Fruit fly (Drosophila melanogaster): Measurements from ENCODE around the gene CG31915.

The CG31915 gene

dm6 chr2L:5519846-5520384 is 8.0 kb upstream of the CG31915 start, which contains the start of the genes CG7382 and cl (continued):
- TF ChIP-seq so (GFP tag; IDR thresholded peaks at IDR 0.05) (no peak), BEAF-32 (GFP tag; optimal IDR thresholded peaks at IDR 0.05) (peak; percentile 56), E2f2 (GFP tag; IDR thresholded peaks at IDR 0.05) (peak; percentile 22; the same call in 1 of the 2 replicates), ERR (GFP tag; optimal IDR thresholded peaks at IDR 0.05) (no peak), CG7271 (tag; optimal IDR thresholded peaks at IDR 0.05) (no peak), Asciz (GFP tag; optimal IDR thresholded peaks at IDR 0.05) (no peak), zfh1 (GFP tag; IDR thresholded peaks at IDR 0.05) (no peak), ci (GFP tag; IDR thresholded peaks at IDR 0.05) (no peak), cato (GFP tag; optimal IDR thresholded peaks at IDR 0.05; ENCODE audit: borderline replicate concordance) (no peak), CG14710 (tag; optimal IDR thresholded peaks at IDR 0.05) (peak; percentile 84), nmo (GFP tag; optimal IDR thresholded peaks at IDR 0.05) (peak; percentile 79), CG8089 (GFP tag; optimal IDR thresholded peaks at IDR 0.05) (no peak), CG3995 (GFP tag; optimal IDR thresholded peaks at IDR 0.05) (no peak), CG12391 (tag; optimal IDR thresholded peaks at IDR 0.05) (peak; percentile 72), kni (GFP tag; optimal IDR thresholded peaks at IDR 0.05) (no peak), sima (GFP tag; optimal IDR thresholded peaks at IDR 0.05) (no peak), phol (tag; optimal IDR thresholded peaks at IDR 0.05) (peak; percentile 72), dysf (GFP tag; IDR thresholded peaks at IDR 0.05) (no peak), pum (GFP tag; optimal IDR thresholded peaks at IDR 0.05) (no peak), PHDP (tag; optimal IDR thresholded peaks at IDR 0.05) (no peak), CG33557 (GFP tag; optimal IDR thresholded peaks at IDR 0.05) (no peak), Ets97D (GFP tag; optimal IDR thresholded peaks at IDR 0.05) (no peak), MESR4 (GFP tag; optimal IDR thresholded peaks at IDR 0.05) (peak; percentile 46), Meics (GFP tag; optimal IDR thresholded peaks at IDR 0.05) (peak; percentile 16), psq (GFP tag; optimal IDR thresholded peaks at IDR 0.05) (no peak), CG1529 (GFP tag; optimal IDR thresholded peaks at IDR 0.05) (no peak), Ptx1 (GFP tag; IDR thresholded peaks at IDR 0.05) (no peak), CG1024 (GFP tag; IDR thresholded peaks at IDR 0.05) (no peak), Nf-YB (GFP tag; optimal IDR thresholded peaks at IDR 0.05) (peak; percentile 15), CG11398 (GFP tag; optimal IDR thresholded peaks at IDR 0.05) (no peak), br (optimal IDR thresholded peaks at IDR 0.05) (no peak), CG12744 (GFP tag; optimal IDR thresholded peaks at IDR 0.05) (no peak), CG11560 (tag; IDR thresholded peaks at IDR 0.05) (no peak), CG17385 (GFP tag; optimal IDR thresholded peaks at IDR 0.05) (no peak), CG31441 (GFP tag; IDR thresholded peaks at IDR 0.05) (peak; percentile 61; the same call in 1 of the 2 replicates), insv (GFP tag; optimal IDR thresholded peaks at IDR 0.05) (no peak), Dad (GFP tag; optimal IDR thresholded peaks at IDR 0.05) (no peak), CG4282 (GFP tag; optimal IDR thresholded peaks at IDR 0.05) (no peak), lab (GFP tag; optimal IDR thresholded peaks at IDR 0.05) (no peak), CG12299 (tag; optimal IDR thresholded peaks at IDR 0.05) (peak; percentile 7), ind (GFP tag; optimal IDR thresholded peaks at IDR 0.05) (peak; percentile 54), dati (GFP tag; IDR thresholded peaks at IDR 0.05) (no peak), HLH3B (GFP tag; IDR thresholded peaks at IDR 0.05) (no peak), sens-2 (GFP tag; IDR thresholded peaks at IDR 0.05) (no peak), CG6272 (GFP tag; IDR thresholded peaks at IDR 0.05) (no peak), Dip2 (GFP tag; IDR thresholded peaks at IDR 0.05) (no peak), CG12155 (GFP tag; optimal IDR thresholded peaks at IDR 0.05) (peak; percentile 36), H2.0 (GFP tag; IDR thresholded peaks at IDR 0.05) (no peak), bigmax (GFP tag; optimal IDR thresholded peaks at IDR 0.05) (no peak), Hmr (GFP tag; optimal IDR thresholded peaks at IDR 0.05) (no peak)
